Worm (Caenorhabditis elegans) whole organism, L2 larva: ENCODE measurements around the gene atl-1.

Experiments used
- R02D3.7 ChIP-seq: fragments of 150-350 bp; optimal IDR thresholded peaks from 2 replicates; lab custom pipeline; 2014; ENCODE audit warnings: missing biosample characterization, missing genetic modification characterization
- aly-2 ChIP-seq: fragments of 150-350 bp; optimal IDR thresholded peaks from 2 replicates; lab custom pipeline; 2014; ENCODE audit warnings: missing biosample characterization, missing genetic modification characterization
- ceh-16 ChIP-seq: fragments of 150-350 bp; optimal IDR thresholded peaks from 2 replicates; lab custom pipeline; 2014; ENCODE audit warnings: missing biosample characterization, missing genetic modification characterization
- ceh-82 ChIP-seq: fragments of 150-350 bp; optimal IDR thresholded peaks from 2 replicates; lab custom pipeline; 2014; ENCODE audit warnings: missing biosample characterization, missing genetic modification characterization
- fos-1 ChIP-seq: fragments of 150-350 bp; optimal IDR thresholded peaks from 2 replicates; lab custom pipeline; 2014; ENCODE audit warnings: missing biosample characterization, missing genetic modification characterization
- lsy-2 ChIP-seq, 2 experiments: fragments of 150-350 bp in 1 of 2; sonication (generic microtip) in 1 of 2; optimal IDR thresholded peaks; 2 replicates each; lab custom pipeline; 2014 to 2017; ENCODE audit warnings: missing biosample characterization in 2 of 2, missing genetic modification characterization in 2 of 2
- nhr-77 ChIP-seq: fragments of 150-350 bp; optimal IDR thresholded peaks from 2 replicates; lab custom pipeline; 2014; ENCODE audit warnings: missing biosample characterization, missing genetic modification characterization
- skn-1 ChIP-seq: sonication (generic microtip); optimal IDR thresholded peaks from 2 replicates; lab custom pipeline; 2017; ENCODE audit warnings: missing biosample characterization, missing genetic modification characterization
- snpc-4 ChIP-seq: fragments of 150-350 bp; optimal IDR thresholded peaks from 2 replicates; lab custom pipeline; 2014; ENCODE audit warnings: missing biosample characterization, missing genetic modification characterization
- unc-62 ChIP-seq: fragments of 150-350 bp; optimal IDR thresholded peaks from 2 replicates; lab custom pipeline; 2014; ENCODE audit warnings: missing biosample characterization, missing genetic modification reagents, missing genetic modification characterization
- ztf-4 ChIP-seq: fragments of 150-350 bp; optimal IDR thresholded peaks from 2 replicates; lab custom pipeline; 2014; ENCODE audit warnings: missing biosample characterization, missing genetic modification characterization

DNA sequence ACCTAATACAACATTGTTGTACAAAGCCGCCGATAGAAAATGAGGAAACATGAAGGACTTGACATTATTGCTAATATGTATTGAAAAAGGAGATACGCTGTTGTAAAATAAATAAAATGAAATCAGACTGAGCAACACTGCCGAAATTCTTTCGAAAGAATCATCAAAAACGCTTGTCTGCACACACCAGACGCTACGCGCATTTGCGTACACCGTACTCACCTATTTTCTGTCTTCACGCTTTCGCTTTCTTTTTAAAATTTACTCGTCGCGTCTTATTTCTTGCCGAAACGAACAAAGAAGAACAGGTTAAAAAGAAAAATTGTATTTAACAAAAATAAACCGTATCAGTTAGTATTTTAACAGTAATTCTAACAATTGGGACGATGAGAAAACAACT lies 45.3 kb upstream of the atl-1 start:
- no peak for TF ChIP-seq skn-1 (tag; lab: Kevin White, UChicago)
- TF ChIP-seq nhr-77 (tag; lab: Kevin White, UChicago) = no peak
- no peak for TF ChIP-seq ceh-82 (tag; lab: Kevin White, UChicago)
- peak; percentile 64 to 92 for TF ChIP-seq lsy-2 (tag; optimal IDR thresholded peaks at IDR 0.05; lab: Kevin White, UChicago)
- TF ChIP-seq snpc-4 (tag; lab: Kevin White, UChicago) = no peak
- no peak for TF ChIP-seq R02D3.7 (tag; lab: Kevin White, UChicago)
- no peak for TF ChIP-seq aly-2 (tag; lab: Kevin White, UChicago)
- no peak for TF ChIP-seq unc-62 (GFP tag; lab: Kevin White, UChicago)
- peak; percentile 55 for TF ChIP-seq fos-1
- no peak for TF ChIP-seq ztf-4 (tag; lab: Kevin White, UChicago)
- no peak for TF ChIP-seq ceh-16 (tag; lab: Kevin White, UChicago)
